Worm (Caenorhabditis elegans): ENCODE results near the gene Y55F3AR.2.

Y55F3AR.2 gene

ce11 chrIV:1104007-1104406, 9.7 kb downstream of the Y55F3AR.2 start:
- TF ChIP-seq madf-6 (GFP tag; IDR thresholded peaks at IDR 0.05) (peak; percentile 67), hsf-1 (GFP tag; IDR thresholded peaks at IDR 0.05) (peak; percentile 71), mcd-1 (GFP tag; IDR thresholded peaks at IDR 0.05) (peak; percentile 32; the same call in 1 of the 2 replicates), madf-8 (GFP tag; conservative IDR thresholded peaks at IDR 0.05) (peak; percentile 33; the same call in 1 of the 2 replicates)

ce11 chrIV:1104518-1104917, 10.2 kb downstream of the Y55F3AR.2 start, which contains the start of the genes C44B12.9 and C44B12.3:
Gene C44B12.9, minus strand, starts transcription at chrIV:1104618.
Gene C44B12.3, plus strand, starts transcription at chrIV:1104766.
- TF ChIP-seq tbx-9 (tag; optimal IDR thresholded peaks at IDR 0.05; ENCODE audit: borderline replicate concordance) (no peak), lir-1 (GFP tag; conservative IDR thresholded peaks at IDR 0.05) (no peak), F39B2.1 (GFP tag; IDR thresholded peaks at IDR 0.05) (no peak), let-607 (tag; optimal IDR thresholded peaks at IDR 0.05) (no peak), cebp-1 (GFP tag; IDR thresholded peaks at IDR 0.05) (no peak), cebp-1 (tag; optimal IDR thresholded peaks at IDR 0.05) (no peak), mes-4 (tag; optimal IDR thresholded peaks at IDR 0.05) (no peak), F22D6.2 (tag; optimal IDR thresholded peaks at IDR 0.05) (no peak), B0035.1 (tag; optimal IDR thresholded peaks at IDR 0.05) (no peak), F57A8.1 (GFP tag; optimal IDR thresholded peaks at IDR 0.05) (no peak)

ce11 chrIV:1105104-1105503, 10.8 kb downstream of the Y55F3AR.2 start:
- no peak for TF ChIP-seq zfh-2 (GFP tag; conservative IDR thresholded peaks at IDR 0.05)
- TF ChIP-seq C06A6.2 (GFP tag; conservative IDR thresholded peaks at IDR 0.05) = no peak
- TF ChIP-seq tlf-1 (GFP tag; optimal IDR thresholded peaks at IDR 0.05) = no peak
- TF ChIP-seq dpff-1 (tag; optimal IDR thresholded peaks at IDR 0.05) = no peak
- no peak for TF ChIP-seq tbx-9 (tag; optimal IDR thresholded peaks at IDR 0.05; ENCODE audit: borderline replicate concordance)
- no peak for TF ChIP-seq B0261.1 (tag; optimal IDR thresholded peaks at IDR 0.05)
- TF ChIP-seq lin-40 (tag; optimal IDR thresholded peaks at IDR 0.05) = no peak
- no peak for TF ChIP-seq ztf-28 (GFP tag; IDR thresholded peaks at IDR 0.05)
- TF ChIP-seq ets-4 (GFP tag; optimal IDR thresholded peaks at IDR 0.05) = no peak
- TF ChIP-seq F39B2.1 (GFP tag; IDR thresholded peaks at IDR 0.05) = no peak
- no peak for TF ChIP-seq Y67H2A.10 (GFP tag; conservative IDR thresholded peaks at IDR 0.05)
- no peak for TF ChIP-seq nhr-179 (tag; optimal IDR thresholded peaks at IDR 0.05)
- no peak for TF ChIP-seq lin-26 (GFP tag; IDR thresholded peaks at IDR 0.05)
- no peak for TF ChIP-seq nhr-27 (tag; optimal IDR thresholded peaks at IDR 0.05)

ce11 chrIV:1105999-1106398, 11.7 kb downstream of the Y55F3AR.2 start:
- no peak for TF ChIP-seq F57A8.1 (GFP tag; optimal IDR thresholded peaks at IDR 0.05)

- TF ChIP-seq pbrm-1 (GFP tag; IDR thresholded peaks at IDR 0.05) = no peak
- no peak for TF ChIP-seq hrde-1 (tag; optimal IDR thresholded peaks at IDR 0.05; ENCODE audit: borderline replicate concordance)
- no peak for TF ChIP-seq tbx-9 (tag; optimal IDR thresholded peaks at IDR 0.05; ENCODE audit: borderline replicate concordance)
- peak; percentile 80 for TF ChIP-seq zfh-2 (GFP tag; conservative IDR thresholded peaks at IDR 0.05)
Observed at ce11 chrIV:1107190-1107589, 12.8 kb downstream of the Y55F3AR.2 start, which contains the start of gene ost-1. Gene ost-1, plus strand, starts transcription at chrIV:1107396.

ce11 chrIV:1108030-1108429, 13.7 kb downstream of the Y55F3AR.2 start:
- TF ChIP-seq ceh-79 (tag; optimal IDR thresholded peaks at IDR 0.05) (no peak), F57A8.1 (GFP tag; optimal IDR thresholded peaks at IDR 0.05) (no peak), mcd-1 (GFP tag; IDR thresholded peaks at IDR 0.05) (0 out of 2 replicates have a peak, but pooled peaks have one; percentile 27), zfh-2 (GFP tag; conservative IDR thresholded peaks at IDR 0.05) (0 out of 2 replicates have a peak, but pooled peaks have one; percentile 43)
